Worm (Caenorhabditis elegans) whole organism, midembryonic: ENCODE results near the gene rbm-22.

Source experiments
- T22C8.4 ChIP-seq: fragments of 200-800 bp; sonication (Bioruptor generic); IDR thresholded peaks from 2 replicates; pipeline ENCODE4 v1.3.6; 2022; ENCODE audit warnings: missing genetic modification characterization, missing compliant biosample characterization
- cog-1 ChIP-seq: sonication (generic microtip); optimal IDR thresholded peaks from 2 replicates; lab custom pipeline; 2016; ENCODE audit warnings: missing genetic modification characterization, missing compliant biosample characterization
- flt-1 ChIP-seq: fragments of 200-800 bp; sonication (Bioruptor generic); IDR thresholded peaks from 2 replicates; pipeline ENCODE4 v1.3.6; 2022; ENCODE audit warnings: missing genetic modification characterization, missing compliant biosample characterization
- klf-2 ChIP-seq: fragments of 200-800 bp; sonication (Bioruptor generic); conservative IDR thresholded peaks from 2 replicates; pipeline ENCODE4 v1.3.6; 2022; ENCODE audit warnings: missing genetic modification reagents, missing genetic modification characterization, missing compliant biosample characterization
- med-1 ChIP-seq: sonication (generic microtip); optimal IDR thresholded peaks from 2 replicates; lab custom pipeline; 2017; ENCODE audit warnings: missing genetic modification characterization, mild to moderate bottlenecking, missing compliant biosample characterization, antibody characterized with exemption, missing genetic modification reagents; ENCODE audit not compliant: insufficient read depth
- ref-1 ChIP-seq: fragments of 200-800 bp; sonication (Bioruptor generic); conservative IDR thresholded peaks from 2 replicates; pipeline ENCODE4 v1.3.6; 2022; ENCODE audit warnings: missing genetic modification reagents, missing genetic modification characterization, missing compliant biosample characterization
- tab-1 ChIP-seq: fragments of 200-800 bp; sonication (Bioruptor generic); IDR thresholded peaks from 2 replicates; pipeline ENCODE4 v1.3.6; 2022; ENCODE audit warnings: missing genetic modification characterization, missing compliant biosample characterization
- ztf-23 ChIP-seq: fragments of 200-800 bp; sonication (Bioruptor generic); IDR thresholded peaks from 2 replicates; pipeline ENCODE4 v1.3.6; 2022; ENCODE audit warnings: missing genetic modification reagents, missing genetic modification characterization, missing compliant biosample characterization
- ztf-29 ChIP-seq: fragments of 200-800 bp; sonication (Bioruptor generic); IDR thresholded peaks from 2 replicates; pipeline ENCODE4 v1.3.6; 2022; ENCODE audit warnings: missing genetic modification reagents, missing genetic modification characterization, missing compliant biosample characterization

Gene rbm-22

DNA sequence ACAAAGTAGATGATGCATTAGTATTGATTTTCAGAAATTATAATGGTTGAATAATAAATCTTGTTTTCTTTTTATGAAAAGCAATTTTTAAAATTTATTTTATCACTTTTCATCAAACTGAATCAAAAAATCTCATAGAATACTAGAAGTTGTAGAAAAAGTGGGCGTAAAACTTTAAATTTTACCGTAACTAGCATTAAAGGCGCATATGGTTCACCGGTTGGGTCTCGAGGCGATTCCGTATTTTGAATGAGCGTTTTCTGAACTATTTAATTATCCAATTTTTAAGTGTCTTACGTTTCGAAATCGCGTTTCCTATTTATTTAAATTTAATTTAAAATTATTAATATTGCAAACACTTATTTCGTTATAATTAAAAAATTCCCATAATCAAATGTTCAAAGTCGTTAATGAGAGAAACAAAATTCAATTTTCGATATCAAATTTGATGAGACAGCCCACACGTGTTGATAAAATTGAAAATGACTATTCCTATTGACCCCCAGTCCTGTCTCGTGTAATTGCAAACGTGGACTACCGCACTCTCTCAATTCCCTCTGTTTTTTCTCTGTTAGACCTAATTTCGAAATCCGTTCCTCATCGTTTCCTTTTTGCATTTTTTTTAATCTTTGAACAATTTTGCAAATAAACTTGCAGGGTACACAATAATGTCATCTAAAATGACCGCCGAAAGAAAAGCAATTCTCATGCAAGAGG, 2.7 kb upstream of the rbm-22 start, which contains the start of the genes T11G6.2 and hars-1:
T11G6.2 (minus strand) TSS at position 197 of the 717 bp plus-strand sequence.
hars-1 (plus strand) TSS at position 658 of the 717 bp plus-strand sequence.
- TF ChIP-seq klf-2 (GFP tag; lab: Robert Waterston, UW) = no peak
- TF ChIP-seq T22C8.4 (GFP tag; lab: Robert Waterston, UW) = no peak
- TF ChIP-seq cog-1 (tag; lab: Kevin White, UChicago) = no peak
- TF ChIP-seq med-1 (GFP tag; lab: Kevin White, UChicago) = no peak
- no peak for TF ChIP-seq flt-1 (GFP tag; lab: Robert Waterston, UW)
- no peak for TF ChIP-seq ztf-29 (GFP tag; lab: Robert Waterston, UW)
- TF ChIP-seq ref-1 (GFP tag; lab: Robert Waterston, UW) = no peak
- TF ChIP-seq tab-1 (GFP tag; lab: Robert Waterston, UW) = no peak
- no peak for TF ChIP-seq ztf-23 (GFP tag; lab: Robert Waterston, UW)

DNA sequence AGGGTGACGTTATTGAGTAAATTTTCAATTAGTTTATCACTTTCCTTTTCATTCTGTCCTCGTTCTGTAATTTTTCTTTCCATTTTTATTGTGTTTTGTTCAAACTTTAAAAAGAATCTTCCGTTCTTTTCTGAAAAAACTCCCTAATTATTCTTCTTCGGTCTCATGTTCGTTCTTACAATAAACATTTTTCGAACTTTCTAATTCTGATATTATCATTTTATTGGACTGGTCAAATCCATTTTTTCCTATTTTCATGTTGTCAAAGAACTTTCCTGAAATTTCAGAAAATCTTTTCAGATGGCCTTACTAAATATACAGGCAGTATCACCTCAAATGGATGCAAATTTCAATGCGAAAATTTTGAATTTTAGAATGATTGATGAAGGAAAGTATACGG, 2.8 kb downstream of the rbm-22 start, which contains the start of gene nish-1:
nish-1 (plus strand) TSS at position 301 of the 400 bp plus-strand sequence.
- TF ChIP-seq T22C8.4 (GFP tag; lab: Robert Waterston, UW) (no peak), flt-1 (GFP tag; lab: Robert Waterston, UW) (no peak), ztf-23 (GFP tag; lab: Robert Waterston, UW) (no peak), klf-2 (GFP tag; lab: Robert Waterston, UW) (no peak), ztf-29 (GFP tag; lab: Robert Waterston, UW) (no peak), tab-1 (GFP tag; lab: Robert Waterston, UW) (no peak), ref-1 (GFP tag; lab: Robert Waterston, UW) (no peak), med-1 (GFP tag; lab: Kevin White, UChicago) (no peak), cog-1 (tag; lab: Kevin White, UChicago) (no peak)

DNA sequence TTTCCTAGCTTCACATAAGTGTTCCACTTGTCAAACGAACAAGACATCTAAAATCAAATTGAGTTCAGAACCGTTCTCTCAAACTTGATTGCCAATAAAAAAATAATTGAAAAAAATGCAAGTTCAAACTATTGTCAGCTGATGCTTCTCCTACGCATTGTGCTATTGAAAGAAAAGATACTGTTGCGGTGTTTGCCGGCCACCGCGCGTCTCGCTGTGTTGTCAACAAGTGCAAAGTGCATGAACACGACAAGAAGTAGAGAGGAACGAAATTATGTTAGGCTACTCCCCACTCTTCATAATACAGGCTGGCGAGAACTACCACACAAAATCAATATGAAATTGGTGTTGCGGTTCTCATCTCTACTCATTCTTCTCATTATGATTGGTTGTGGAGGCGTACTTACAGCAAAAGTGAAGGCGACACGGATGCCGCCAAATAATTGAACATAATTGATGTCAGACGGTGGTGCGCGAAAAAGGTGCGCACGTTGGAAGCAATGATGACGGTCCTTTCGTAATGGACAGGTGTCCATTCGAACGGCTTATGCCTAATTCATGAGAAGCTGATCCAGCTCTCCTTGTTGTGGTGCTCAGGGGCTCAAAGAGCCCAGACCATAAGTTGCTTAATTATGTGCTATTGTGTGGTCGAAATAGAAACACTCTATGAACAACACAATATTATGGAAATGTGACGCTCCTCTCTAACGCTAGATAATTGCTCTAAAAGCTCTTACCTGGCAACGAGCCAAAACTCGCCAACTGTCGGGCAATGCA, 6.4 kb downstream of the rbm-22 start:
- TF ChIP-seq T22C8.4 (GFP tag; lab: Robert Waterston, UW) (no peak), klf-2 (GFP tag; lab: Robert Waterston, UW) (no peak), ztf-23 (GFP tag; lab: Robert Waterston, UW) (no peak), tab-1 (GFP tag; lab: Robert Waterston, UW) (0 out of 2 replicates have a peak, but pooled peaks have one; percentile 4), cog-1 (tag; lab: Kevin White, UChicago) (no peak), med-1 (GFP tag; lab: Kevin White, UChicago) (no peak), ref-1 (GFP tag; lab: Robert Waterston, UW) (no peak), ztf-29 (GFP tag; lab: Robert Waterston, UW) (peak; percentile 67; the same call in 1 of the 2 replicates), flt-1 (GFP tag; lab: Robert Waterston, UW) (no peak)

DNA sequence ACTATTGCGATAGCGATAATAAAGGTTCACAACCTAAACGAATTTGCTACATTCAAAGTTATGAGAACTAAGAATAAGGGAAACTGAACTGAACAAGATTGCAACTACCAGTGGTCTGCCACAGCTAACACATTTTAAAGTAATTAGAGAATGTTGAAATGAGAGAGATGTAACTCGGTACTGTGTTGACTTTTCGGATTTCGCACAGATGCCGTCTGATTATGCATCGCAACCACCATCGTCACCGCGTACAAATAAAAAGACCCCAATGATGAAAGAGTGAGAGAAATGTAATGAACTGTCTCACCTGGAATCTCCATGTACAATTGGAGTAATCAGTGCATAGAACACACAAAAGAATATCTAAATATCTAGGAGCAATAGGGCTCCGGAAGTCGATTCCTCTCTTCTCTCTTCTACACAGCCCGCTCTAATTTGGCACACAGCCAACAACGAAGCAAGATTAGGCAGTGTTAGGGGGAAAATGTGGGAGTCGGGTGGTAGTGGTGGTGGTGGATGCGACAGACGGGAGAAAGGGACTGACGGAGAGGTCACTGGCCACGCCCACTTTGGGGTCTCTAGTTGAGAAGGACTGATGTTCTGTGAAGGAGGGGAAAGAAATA, 7.5 kb downstream of the rbm-22 start, which contains the start of gene F13E9.11:
F13E9.11 (minus strand) TSS at position 507 of the 623 bp plus-strand sequence.
- TF ChIP-seq cog-1 (tag; lab: Kevin White, UChicago) = no peak
- no peak; the same call in 1 of the 2 replicates for TF ChIP-seq T22C8.4 (GFP tag; lab: Robert Waterston, UW)
- TF ChIP-seq ref-1 (GFP tag; lab: Robert Waterston, UW) = no peak
- peak; percentile 18; the same call in 1 of the 2 replicates for TF ChIP-seq ztf-23 (GFP tag; lab: Robert Waterston, UW)
- TF ChIP-seq flt-1 (GFP tag; lab: Robert Waterston, UW) = 0 out of 2 replicates have a peak, but pooled peaks have one; percentile 50
- no peak for TF ChIP-seq klf-2 (GFP tag; lab: Robert Waterston, UW)
- TF ChIP-seq med-1 (GFP tag; lab: Kevin White, UChicago) = no peak
- TF ChIP-seq ztf-29 (GFP tag; lab: Robert Waterston, UW) = no peak
- TF ChIP-seq tab-1 (GFP tag; lab: Robert Waterston, UW) = peak; percentile 51; the same call in 1 of the 2 replicates

DNA sequence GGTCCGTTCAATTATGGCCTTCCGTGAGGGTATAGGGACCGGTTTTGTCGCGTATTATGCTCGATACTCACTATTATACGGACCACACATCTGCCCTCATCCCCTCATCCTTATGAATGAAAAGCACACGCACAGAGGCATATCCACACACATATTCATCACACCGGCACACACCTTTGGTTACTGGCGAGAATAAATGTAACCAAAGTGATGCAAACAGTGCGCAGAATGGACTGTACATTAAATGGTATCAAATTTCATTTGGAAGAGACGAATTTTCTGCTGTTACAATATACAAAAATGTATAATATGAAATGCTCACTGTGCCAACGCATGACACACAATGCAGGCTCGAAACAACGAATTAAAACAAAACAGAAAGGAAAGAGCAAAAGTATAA, 8.4 kb downstream of the rbm-22 start:
- TF ChIP-seq tab-1 (GFP tag; lab: Robert Waterston, UW) = 0 out of 2 replicates have a peak, but pooled peaks have one; percentile 65
- no peak for TF ChIP-seq flt-1 (GFP tag; lab: Robert Waterston, UW)

DNA sequence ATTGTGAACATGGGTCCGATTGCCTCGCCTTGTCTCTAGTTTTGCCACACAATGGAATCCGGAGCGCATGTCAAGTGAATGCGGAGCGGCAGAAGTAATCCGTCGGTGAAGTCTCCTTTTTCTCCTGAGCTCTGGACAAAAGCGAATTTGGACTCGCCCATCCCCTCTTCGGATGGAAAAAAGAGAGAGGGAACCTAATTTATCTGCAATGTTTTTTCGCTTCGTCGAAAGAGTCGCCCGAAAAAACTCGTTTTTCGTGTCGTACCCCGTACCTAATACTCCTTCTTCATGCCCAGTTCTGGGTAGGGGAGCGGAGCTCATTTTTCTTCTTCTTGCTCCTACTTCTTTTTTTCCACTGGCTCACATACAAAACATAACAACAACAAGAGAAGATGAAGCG, 9.0 kb downstream of the rbm-22 start:
- TF ChIP-seq flt-1 (GFP tag; lab: Robert Waterston, UW) (0 out of 2 replicates have a peak, but pooled peaks have one; percentile 4), tab-1 (GFP tag; lab: Robert Waterston, UW) (no peak)

DNA sequence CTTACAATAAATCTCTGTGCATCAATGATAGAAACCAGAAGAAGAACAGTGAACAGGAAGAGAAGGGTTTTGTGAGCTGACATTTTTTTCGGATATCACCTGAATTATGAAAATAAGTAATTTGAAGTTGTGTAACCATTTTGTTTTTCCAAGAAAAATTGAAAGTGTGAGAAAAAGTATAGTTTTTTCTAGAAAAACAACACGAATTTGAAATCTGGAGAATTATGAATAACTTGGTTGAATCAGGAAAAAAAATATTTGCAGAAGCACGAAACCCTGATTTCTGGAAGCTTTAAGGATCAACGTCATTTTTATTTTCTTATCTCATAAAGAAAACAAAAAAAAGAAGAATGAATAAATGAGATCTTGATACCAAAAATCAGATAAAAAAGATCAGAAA, 13.3 kb downstream of the rbm-22 start, which contains the start of gene F13E9.12:
F13E9.12 (minus strand) TSS at position 101 of the 400 bp plus-strand sequence.
- no peak for TF ChIP-seq med-1 (GFP tag; lab: Kevin White, UChicago)
- TF ChIP-seq ztf-23 (GFP tag; lab: Robert Waterston, UW) = no peak
- TF ChIP-seq ref-1 (GFP tag; lab: Robert Waterston, UW) = no peak
- TF ChIP-seq flt-1 (GFP tag; lab: Robert Waterston, UW) = no peak
- no peak for TF ChIP-seq T22C8.4 (GFP tag; lab: Robert Waterston, UW)
- TF ChIP-seq cog-1 (tag; lab: Kevin White, UChicago) = no peak
- TF ChIP-seq ztf-29 (GFP tag; lab: Robert Waterston, UW) = no peak
- no peak for TF ChIP-seq klf-2 (GFP tag; lab: Robert Waterston, UW)
- TF ChIP-seq tab-1 (GFP tag; lab: Robert Waterston, UW) = no peak

DNA sequence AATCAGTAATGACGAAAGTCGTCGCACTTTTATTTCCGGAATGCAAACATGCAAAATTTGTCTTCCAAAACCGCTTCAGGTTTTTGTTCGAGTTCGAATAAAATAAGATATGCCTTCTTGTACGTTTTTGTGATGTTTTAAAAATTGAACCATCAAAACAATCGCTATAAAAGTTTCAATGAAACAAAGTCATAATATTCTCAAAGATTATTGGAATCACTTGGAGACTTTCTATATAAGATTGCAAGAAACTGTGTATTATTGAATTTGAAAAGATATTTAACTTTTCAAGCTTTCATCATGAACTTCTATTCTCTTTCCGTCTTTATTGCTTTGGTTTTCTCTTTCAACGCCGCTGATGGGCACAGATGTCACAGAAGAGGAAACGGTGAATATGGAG, 15.6 kb downstream of the rbm-22 start, which contains the start of gene fipr-14:
fipr-14 (plus strand) TSS at position 301 of the 400 bp plus-strand sequence.
- no peak for TF ChIP-seq tab-1 (GFP tag; lab: Robert Waterston, UW)
- no peak for TF ChIP-seq med-1 (GFP tag; lab: Kevin White, UChicago)
- TF ChIP-seq T22C8.4 (GFP tag; lab: Robert Waterston, UW) = no peak
- TF ChIP-seq ztf-23 (GFP tag; lab: Robert Waterston, UW) = no peak
